Fruit fly (Drosophila melanogaster) whole organism, embryonic: ENCODE results near the gene Sec10.

Experiments
- ATbp ChIP-seq: fragments of 200-800 bp; sonication (Bioruptor generic); optimal IDR thresholded peaks from 2 replicates; lab custom pipeline; 2017; ENCODE audit warnings: missing biosample characterization, mild to moderate bottlenecking, missing genetic modification characterization, missing genetic modification reagents
- Awh ChIP-seq: fragments of 200-800 bp; sonication (Bioruptor generic); IDR thresholded peaks from 2 replicates; pipeline ENCODE4, ENCODE4 v1.3.6; 2022; ENCODE audit warnings: missing biosample characterization, missing genetic modification characterization
- Bdp1 ChIP-seq: fragments of 200-800 bp; sonication (Bioruptor generic); optimal IDR thresholded peaks from 3 replicates; lab custom pipeline; 2016; ENCODE audit warnings: missing biosample characterization, missing genetic modification characterization
- BtbVII ChIP-seq: fragments of 200-800 bp; sonication (Bioruptor generic); optimal IDR thresholded peaks from 3 replicates; lab custom pipeline; 2017; ENCODE audit warnings: missing biosample characterization, mild to moderate bottlenecking, missing genetic modification characterization
- CG10543 ChIP-seq: fragments of 200-800 bp; sonication (Bioruptor generic); optimal IDR thresholded peaks from 3 replicates; lab custom pipeline; 2017; ENCODE audit warnings: missing biosample characterization, mild to moderate bottlenecking, missing genetic modification characterization, moderate library complexity
- CG10959 ChIP-seq: fragments of 200-800 bp; sonication (Bioruptor generic); IDR thresholded peaks from 2 replicates; pipeline ENCODE4 v1.3.6; 2022; ENCODE audit warnings: missing biosample characterization, missing genetic modification characterization
- CG11504 ChIP-seq: fragments of 200-800 bp; sonication (Bioruptor generic); optimal IDR thresholded peaks from 3 replicates; lab custom pipeline; 2019; ENCODE audit warnings: missing biosample characterization, mild to moderate bottlenecking, missing genetic modification characterization, moderate library complexity
- CG11723 ChIP-seq: fragments of 200-800 bp; sonication (Bioruptor generic); optimal IDR thresholded peaks from 2 replicates; lab custom pipeline; 2017; ENCODE audit warnings: missing biosample characterization, mild to moderate bottlenecking, missing genetic modification characterization
- CG12744 ChIP-seq: fragments of 200-800 bp; sonication (Bioruptor generic); optimal IDR thresholded peaks from 2 replicates; lab custom pipeline; 2016; ENCODE audit warnings: missing biosample characterization, missing genetic modification characterization
- CG13123 ChIP-seq: fragments of 200-800 bp; sonication (Bioruptor generic); optimal IDR thresholded peaks from 2 replicates; lab custom pipeline; 2016; ENCODE audit warnings: missing biosample characterization, missing genetic modification characterization
- CG16813 ChIP-seq: fragments of 200-800 bp; sonication (Bioruptor generic); IDR thresholded peaks from 3 replicates; pipeline ENCODE4 v1.3.6; 2022; ENCODE audit warnings: missing biosample characterization, missing genetic modification characterization; ENCODE audit not compliant: partially characterized antibody
- CG17829 ChIP-seq: fragments of 200-800 bp; optimal IDR thresholded peaks from 2 replicates; lab custom pipeline; 2019; ENCODE audit warnings: missing biosample characterization, mild to moderate bottlenecking, missing genetic modification characterization, moderate library complexity
- CG18262 ChIP-seq: fragments of 200-800 bp; optimal IDR thresholded peaks from 3 replicates; lab custom pipeline; 2019; ENCODE audit warnings: missing biosample characterization, mild to moderate bottlenecking, missing genetic modification characterization, moderate library complexity
- CG2678 ChIP-seq: fragments of 200-800 bp; sonication (Bioruptor generic); optimal IDR thresholded peaks from 3 replicates; lab custom pipeline; 2019; ENCODE audit warnings: missing biosample characterization, mild to moderate bottlenecking, missing genetic modification characterization, moderate library complexity
- CG2712 ChIP-seq: fragments of 200-800 bp; optimal IDR thresholded peaks from 3 replicates; lab custom pipeline; 2019; ENCODE audit warnings: missing biosample characterization, mild to moderate bottlenecking, missing genetic modification characterization, moderate library complexity
- CG30431 ChIP-seq: fragments of 200-800 bp; sonication (Bioruptor generic); optimal IDR thresholded peaks from 2 replicates; lab custom pipeline; 2017; ENCODE audit warnings: missing biosample characterization, missing genetic modification characterization
- CG33557 ChIP-seq: fragments of 200-800 bp; sonication (Bioruptor generic); optimal IDR thresholded peaks from 2 replicates; lab custom pipeline; 2019; ENCODE audit warnings: missing biosample characterization, mild to moderate bottlenecking, missing genetic modification characterization, moderate library complexity
- CG4617 ChIP-seq: fragments of 200-800 bp; sonication (Bioruptor generic); optimal IDR thresholded peaks from 3 replicates; lab custom pipeline; 2016; ENCODE audit warnings: missing biosample characterization, missing genetic modification characterization, borderline replicate concordance
- CG7786 ChIP-seq: fragments of 200-800 bp; sonication (Bioruptor generic); optimal IDR thresholded peaks from 2 replicates; lab custom pipeline; 2016; ENCODE audit warnings: missing biosample characterization, missing genetic modification characterization
- CG8290 ChIP-seq, 3 experiments: fragments of 200-800 bp; sonication (Bioruptor generic); optimal IDR thresholded peaks; 2 replicates each; lab custom pipeline; 2016 to 2019; ENCODE audit warnings: missing biosample characterization in 3 of 3, missing genetic modification characterization in 3 of 3, mild to moderate bottlenecking in 2 of 3, moderate library complexity in 1 of 3
- CG9437 ChIP-seq: fragments of 200-800 bp; sonication (Bioruptor generic); optimal IDR thresholded peaks from 2 replicates; lab custom pipeline; 2018; ENCODE audit warnings: missing biosample characterization, mild to moderate bottlenecking, missing genetic modification characterization
- D19B ChIP-seq: fragments of 200-800 bp; sonication (Bioruptor generic); optimal IDR thresholded peaks from 2 replicates; lab custom pipeline; 2017; ENCODE audit warnings: missing biosample characterization, mild to moderate bottlenecking, missing genetic modification characterization
- Doc2 ChIP-seq: fragments of 200-800 bp; sonication (Bioruptor generic); IDR thresholded peaks from 2 replicates; pipeline ENCODE4 v1.3.6; 2022; ENCODE audit warnings: missing biosample characterization, missing genetic modification characterization
- Dp ChIP-seq: fragments of 200-800 bp; sonication (Bioruptor generic); optimal IDR thresholded peaks from 2 replicates; lab custom pipeline; 2018; ENCODE audit warnings: missing biosample characterization, mild to moderate bottlenecking, missing genetic modification characterization, moderate library complexity
- Ets97D ChIP-seq: fragments of 200-800 bp; sonication (Bioruptor generic); optimal IDR thresholded peaks from 3 replicates; lab custom pipeline; 2016; ENCODE audit warnings: missing biosample characterization, missing genetic modification characterization
- Fer1 ChIP-seq: fragments of 200-800 bp; sonication (Bioruptor generic); optimal IDR thresholded peaks from 2 replicates; lab custom pipeline; 2017; ENCODE audit warnings: missing biosample characterization, mild to moderate bottlenecking, missing genetic modification characterization
- Fer3 ChIP-seq: fragments of 200-800 bp; sonication (Bioruptor generic); optimal IDR thresholded peaks from 2 replicates; lab custom pipeline; 2018; ENCODE audit warnings: missing biosample characterization, mild to moderate bottlenecking, missing genetic modification characterization, moderate library complexity
- HLH54F ChIP-seq: fragments of 200-800 bp; sonication (Bioruptor generic); optimal IDR thresholded peaks from 3 replicates; lab custom pipeline; 2016; ENCODE audit warnings: missing biosample characterization, missing genetic modification characterization
- HmgZ ChIP-seq: fragments of 200-800 bp; sonication (Bioruptor generic); optimal IDR thresholded peaks from 2 replicates; lab custom pipeline; 2018; ENCODE audit warnings: missing biosample characterization, mild to moderate bottlenecking, missing genetic modification characterization
- Hmr ChIP-seq: fragments of 200-800 bp; sonication (Bioruptor generic); optimal IDR thresholded peaks from 3 replicates; lab custom pipeline; 2017; ENCODE audit warnings: mild to moderate bottlenecking, missing biosample characterization, missing genetic modification reagents, missing genetic modification characterization
- Meics ChIP-seq: fragments of 200-800 bp; sonication (Bioruptor generic); optimal IDR thresholded peaks from 2 replicates; lab custom pipeline; 2017; ENCODE audit warnings: missing biosample characterization, mild to moderate bottlenecking, missing genetic modification characterization
- NfI ChIP-seq: fragments of 200-800 bp; sonication (Bioruptor generic); optimal IDR thresholded peaks from 3 replicates; lab custom pipeline; 2018; ENCODE audit warnings: missing biosample characterization, mild to moderate bottlenecking, missing genetic modification characterization, moderate library complexity
- Side ChIP-seq: fragments of 200-800 bp; sonication (Bioruptor generic); optimal IDR thresholded peaks from 2 replicates; lab custom pipeline; 2016; ENCODE audit warnings: missing biosample characterization, missing genetic modification characterization
- Six4 ChIP-seq: fragments of 200-800 bp; sonication (Bioruptor generic); optimal IDR thresholded peaks from 2 replicates; lab custom pipeline; 2016; ENCODE audit warnings: missing biosample characterization, missing genetic modification characterization
- Xbp1 ChIP-seq: fragments of 200-800 bp; sonication (Bioruptor generic); optimal IDR thresholded peaks from 3 replicates; lab custom pipeline; 2016; ENCODE audit warnings: missing biosample characterization, mild to moderate bottlenecking, missing genetic modification characterization
- az2 ChIP-seq: fragments of 200-800 bp; sonication (Bioruptor generic); optimal IDR thresholded peaks from 3 replicates; lab custom pipeline; 2016; ENCODE audit warnings: missing biosample characterization, missing genetic modification characterization
- chinmo ChIP-seq: fragments of 200-800 bp; sonication (Bioruptor generic); IDR thresholded peaks from 4 replicates; pipeline ENCODE4 v1.3.6; 2022; ENCODE audit warnings: missing biosample characterization, missing genetic modification characterization; ENCODE audit not compliant: partially characterized antibody
- crol ChIP-seq: fragments of 200-800 bp; sonication (Bioruptor generic); IDR thresholded peaks from 2 replicates; pipeline ENCODE4 v1.3.6; 2022; ENCODE audit warnings: missing biosample characterization, missing genetic modification characterization
- cwo ChIP-seq: fragments of 200-800 bp; sonication (Bioruptor generic); optimal IDR thresholded peaks from 3 replicates; lab custom pipeline; 2017; ENCODE audit warnings: missing biosample characterization, missing genetic modification characterization, mild to moderate bottlenecking, moderate library complexity, missing genetic modification reagents
- disco-r ChIP-seq: fragments of 200-800 bp; sonication (Bioruptor generic); optimal IDR thresholded peaks from 2 replicates; lab custom pipeline; 2016; ENCODE audit warnings: missing biosample characterization, missing genetic modification characterization
- dm ChIP-seq: fragments of 200-800 bp; sonication (Bioruptor generic); optimal IDR thresholded peaks from 3 replicates; lab custom pipeline; 2016; ENCODE audit warnings: missing biosample characterization, missing genetic modification characterization
- dpn ChIP-seq, 2 experiments: fragments of 200-800 bp; sonication (Bioruptor generic); optimal IDR thresholded peaks; 3 replicates each; lab custom pipeline; 2016; ENCODE audit warnings: missing biosample characterization in 2 of 2, missing genetic modification characterization in 2 of 2
- esg ChIP-seq: fragments of 200-800 bp; sonication (Bioruptor generic); conservative IDR thresholded peaks from 2 replicates; pipeline ENCODE4 v1.3.6; 2022; ENCODE audit warnings: missing biosample characterization, missing genetic modification characterization
- lola ChIP-seq, 3 experiments: fragments of >200 bp in 2 of 3; fragments of 200-800 bp in 1 of 3; sonication (Bioruptor generic) in 1 of 3; optimal IDR thresholded peaks; 2 replicates each; lab custom pipeline; 2017 to 2019; ENCODE audit warnings: missing biosample characterization in 3 of 3, missing genetic modification characterization in 3 of 3, mild to moderate bottlenecking in 1 of 3, moderate library complexity in 1 of 3
- nom ChIP-seq: fragments of 200-800 bp; sonication (Bioruptor generic); optimal IDR thresholded peaks from 2 replicates; lab custom pipeline; 2017; ENCODE audit warnings: missing biosample characterization, missing genetic modification characterization, mild to moderate bottlenecking, moderate library complexity, missing genetic modification reagents
- sens ChIP-seq: fragments of 200-800 bp; sonication (Bioruptor generic); peaks from one replicate; lab custom pipeline; 2016; ENCODE audit warnings: missing biosample characterization, missing genetic modification characterization
- sqz ChIP-seq: fragments of 200-800 bp; sonication (Bioruptor generic); optimal IDR thresholded peaks from 3 replicates; lab custom pipeline; 2018; ENCODE audit warnings: missing biosample characterization, mild to moderate bottlenecking, missing genetic modification characterization
- unpg ChIP-seq: fragments of 200-800 bp; sonication (Bioruptor generic); optimal IDR thresholded peaks from 3 replicates; lab custom pipeline; 2018; ENCODE audit warnings: missing biosample characterization, mild to moderate bottlenecking, missing genetic modification characterization, moderate library complexity
- zen2 ChIP-seq: fragments of 200-800 bp; sonication (Bioruptor generic); IDR thresholded peaks from 3 replicates; pipeline ENCODE4 v1.3.6; 2022; ENCODE audit warnings: missing biosample characterization, missing genetic modification characterization; ENCODE audit not compliant: partially characterized antibody

The Sec10 gene

DNA sequence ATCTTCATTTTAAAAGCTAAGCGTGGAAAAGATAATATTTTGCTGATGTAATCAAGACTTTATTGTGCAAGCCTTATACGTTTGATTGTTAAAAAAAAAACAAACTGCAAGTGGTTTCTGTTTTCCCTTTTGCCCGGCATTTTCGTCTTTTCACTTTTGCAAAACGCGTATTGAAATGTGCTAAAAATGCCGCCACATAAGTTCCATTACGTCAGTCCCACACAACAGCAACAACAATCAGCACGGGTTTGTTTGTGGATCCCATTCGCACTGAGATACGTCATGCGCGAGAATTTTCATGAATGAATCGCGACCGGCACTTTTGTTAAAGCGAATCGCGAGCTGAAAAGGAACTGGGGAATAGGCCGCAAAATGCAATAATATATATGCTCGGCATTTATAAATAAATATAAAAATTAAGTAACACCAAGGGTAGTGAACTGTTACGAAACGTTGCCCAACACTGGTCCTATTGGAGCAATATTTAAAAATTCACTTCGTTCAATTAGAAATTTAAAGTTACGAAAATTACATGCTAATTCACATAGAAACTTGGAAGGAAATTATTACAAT, 28.5 kb upstream of the Sec10 start (continued):
- TF ChIP-seq Fer3 (tag; lab: Kevin White, UChicago) (peak; percentile 52), CG7786 (GFP tag; lab: Kevin White, UChicago) (no peak), Hmr (GFP tag; lab: Kevin White, UChicago) (peak; percentile 50), BtbVII (GFP tag; lab: Kevin White, UChicago) (peak; percentile 64), zen2 (GFP tag; lab: Robert Waterston, UW) (no peak), sens (peak; percentile 91), Side (GFP tag; lab: Kevin White, UChicago) (peak; percentile 26), nom (peak; percentile 72), CG17829 (peak; percentile 28), CG10543 (GFP tag; lab: Kevin White, UChicago) (peak; percentile 4), Six4 (peak; percentile 43), CG4617 (GFP tag; lab: Kevin White, UChicago) (peak; percentile 11), CG2712 (tag; lab: Kevin White, UChicago) (peak; percentile 48), sqz (GFP tag; lab: Kevin White, UChicago) (no peak), CG11723 (GFP tag; lab: Kevin White, UChicago) (peak; percentile 4), Fer1 (peak; percentile 76), CG8290 (GFP tag; optimal IDR thresholded peaks at IDR 0.05; lab: Kevin White, UChicago) (peak; percentile 48), CG8290 (tag; optimal IDR thresholded peaks at IDR 0.05; lab: Kevin White, UChicago) (peak; percentile 35 to 49), cwo (peak; percentile 63), dm (GFP tag; lab: Kevin White, UChicago) (no peak), CG11504 (tag; lab: Kevin White, UChicago) (peak; percentile 32), NfI (GFP tag; lab: Kevin White, UChicago) (peak; percentile 67), Bdp1 (GFP tag; lab: Kevin White, UChicago) (peak; percentile 25), CG30431 (GFP tag; lab: Kevin White, UChicago) (no peak), chinmo (GFP tag; lab: Robert Waterston, UW) (no peak), unpg (GFP tag; lab: Kevin White, UChicago) (peak; percentile 57), CG10959 (GFP tag; lab: Robert Waterston, UW) (no peak), Awh (GFP tag; lab: Robert Waterston, UW) (no peak), CG18262 (peak; percentile 33), Doc2 (GFP tag; lab: Robert Waterston, UW) (no peak), HmgZ (tag; lab: Kevin White, UChicago) (peak; percentile 72), disco-r (GFP tag; lab: Kevin White, UChicago) (no peak), Meics (GFP tag; lab: Kevin White, UChicago) (peak; percentile 28), crol (no peak), CG13123 (GFP tag; lab: Kevin White, UChicago) (peak; percentile 8), CG33557 (GFP tag; lab: Kevin White, UChicago) (no peak), CG16813 (GFP tag; lab: Robert Waterston, UW) (no peak), CG12744 (GFP tag; lab: Kevin White, UChicago) (peak; percentile 12), HLH54F (GFP tag; lab: Kevin White, UChicago) (peak; percentile 16), az2 (GFP tag; lab: Kevin White, UChicago) (peak; percentile 43), Dp (GFP tag; lab: Kevin White, UChicago) (peak; percentile 76), Ets97D (GFP tag; lab: Kevin White, UChicago) (peak; percentile 22), lola (GFP tag; optimal IDR thresholded peaks at IDR 0.05; lab: Kevin White, UChicago) (no peak), D19B (peak; percentile 6), dpn (GFP tag; optimal IDR thresholded peaks at IDR 0.05; lab: Kevin White, UChicago) (peak; percentile 42 to 59), ATbp (GFP tag; lab: Kevin White, UChicago) (peak; percentile 47), Xbp1 (GFP tag; lab: Kevin White, UChicago) (peak; percentile 73), CG2678 (tag; lab: Kevin White, UChicago) (peak; percentile 46), CG9437 (peak; percentile 96), esg (no peak)
